Worm (Caenorhabditis elegans) whole organism, L1 larva: ENCODE results near the gene bcas-2.

Experiments
- efl-3 ChIP-seq: fragments of 200-800 bp; sonication (Bioruptor generic); optimal IDR thresholded peaks from 2 replicates; lab custom pipeline; 2018; ENCODE audit warnings: mild to moderate bottlenecking, missing genetic modification characterization, missing compliant biosample characterization
- unc-62 ChIP-seq: fragments of 150-350 bp; optimal IDR thresholded peaks from 2 replicates; lab custom pipeline; 2014; ENCODE audit warnings: missing biosample characterization, missing genetic modification reagents, missing genetic modification characterization

- TF ChIP-seq unc-62 (GFP tag; lab: Kevin White, UChicago) (no peak), efl-3 (no peak)
Measured at ce11 chrIII:6256675-6257074, 11.0 kb upstream of the bcas-2 start, which contains the start of gene srg-9.
